Worm (Caenorhabditis elegans): ENCODE results near the gene nhr-261.

ce11 chrII:3894755-3895154 lies 30.2 kb upstream of the nhr-261 start, which contains the start of gene F53C3.7:
- no peak for TF ChIP-seq ZK546.5 (tag; optimal IDR thresholded peaks at IDR 0.05)
- TF ChIP-seq sdz-12 (GFP tag; optimal IDR thresholded peaks at IDR 0.05) = no peak
- no peak for TF ChIP-seq gei-8 (GFP tag; optimal IDR thresholded peaks at IDR 0.05)
- TF ChIP-seq ama-1 (optimal IDR thresholded peaks at IDR 0.05) = no peak
- no peak for TF ChIP-seq dpl-1 (GFP tag; optimal IDR thresholded peaks at IDR 0.05)
- TF ChIP-seq egl-27 (tag; optimal IDR thresholded peaks at IDR 0.05) = no peak
- no peak for TF ChIP-seq fos-1 (tag; optimal IDR thresholded peaks at IDR 0.05)
- TF ChIP-seq nhr-237 (tag; optimal IDR thresholded peaks at IDR 0.05) = no peak
- TF ChIP-seq Y48G9A.11 (GFP tag; IDR thresholded peaks at IDR 0.05) = no peak
